Fruit fly (Drosophila melanogaster): ENCODE data around the gene CG13386.

DNA sequence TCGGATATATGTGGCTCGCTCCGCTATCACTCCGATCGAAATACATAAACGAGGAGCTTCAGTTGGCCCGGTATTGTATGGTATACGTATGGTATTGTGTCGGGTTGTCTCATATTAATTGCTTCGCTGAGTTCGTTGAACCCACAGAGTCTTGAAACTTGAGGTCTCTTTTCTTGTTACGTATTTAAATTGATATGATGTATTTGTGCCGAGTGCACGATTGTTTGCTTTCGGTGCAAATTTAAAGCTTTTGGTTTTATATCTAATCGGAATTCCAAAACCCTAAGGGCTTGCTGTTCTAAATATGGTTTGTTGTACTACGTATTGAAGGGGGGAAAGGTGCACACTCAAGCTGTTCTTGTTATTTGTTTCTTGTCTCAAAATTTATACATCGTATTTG lies 26.4 kb downstream of the CG13386 start:
- TF ChIP-seq Mnt (GFP tag; optimal IDR thresholded peaks at IDR 0.05) (no peak), kay (GFP tag; ENCODE audit: borderline replicate concordance) (peak; percentile 36), CG1620 (GFP tag; optimal IDR thresholded peaks at IDR 0.05) (no peak), CG7101 (tag; optimal IDR thresholded peaks at IDR 0.05) (no peak), CG11617 (GFP tag; optimal IDR thresholded peaks at IDR 0.05) (no peak)
